Worm (Caenorhabditis elegans): ENCODE results near the gene T14E8.2.

Gene T14E8.2

ce11 chrX:6515267-6515666 is 27.5 kb upstream of the T14E8.2 start:
- TF ChIP-seq ztf-29 (GFP tag; IDR thresholded peaks at IDR 0.05) (no peak), ref-1 (GFP tag; conservative IDR thresholded peaks at IDR 0.05) (no peak), med-1 (GFP tag; optimal IDR thresholded peaks at IDR 0.05; ENCODE audit: insufficient read depth) (no peak), klf-2 (GFP tag; conservative IDR thresholded peaks at IDR 0.05) (no peak), T22C8.4 (GFP tag; IDR thresholded peaks at IDR 0.05) (no peak), tab-1 (GFP tag; IDR thresholded peaks at IDR 0.05) (no peak), flt-1 (GFP tag; IDR thresholded peaks at IDR 0.05) (no peak), ztf-23 (GFP tag; IDR thresholded peaks at IDR 0.05) (no peak), cog-1 (tag; optimal IDR thresholded peaks at IDR 0.05) (no peak)

ce11 chrX:6517025-6517770 is 25.6 kb upstream of the T14E8.2 start:
- no peak for TF ChIP-seq flt-1 (GFP tag; IDR thresholded peaks at IDR 0.05)

- TF ChIP-seq tab-1 (GFP tag; IDR thresholded peaks at IDR 0.05) (no peak), cog-1 (tag; optimal IDR thresholded peaks at IDR 0.05) (no peak)
These were observed 24.3 kb upstream of the T14E8.2 start, which contains the start of gene ets-4 for ce11 chrX:6518537-6518936. ets-4 (plus strand) TSS chrX:6518883.

ce11 chrX:6519473-6519872 is 23.3 kb upstream of the T14E8.2 start:
- TF ChIP-seq T22C8.4 (GFP tag; IDR thresholded peaks at IDR 0.05) (no peak), med-1 (GFP tag; optimal IDR thresholded peaks at IDR 0.05; ENCODE audit: insufficient read depth) (no peak), ref-1 (GFP tag; conservative IDR thresholded peaks at IDR 0.05) (no peak), ztf-29 (GFP tag; IDR thresholded peaks at IDR 0.05) (no peak), flt-1 (GFP tag; IDR thresholded peaks at IDR 0.05) (no peak), tab-1 (GFP tag; IDR thresholded peaks at IDR 0.05) (no peak), klf-2 (GFP tag; conservative IDR thresholded peaks at IDR 0.05) (no peak)

- TF ChIP-seq T22C8.4 (GFP tag; IDR thresholded peaks at IDR 0.05) (no peak), ztf-23 (GFP tag; IDR thresholded peaks at IDR 0.05) (no peak), tab-1 (GFP tag; IDR thresholded peaks at IDR 0.05) (no peak), cog-1 (tag; optimal IDR thresholded peaks at IDR 0.05) (no peak), ztf-29 (GFP tag; IDR thresholded peaks at IDR 0.05) (no peak), ref-1 (GFP tag; conservative IDR thresholded peaks at IDR 0.05) (no peak), med-1 (GFP tag; optimal IDR thresholded peaks at IDR 0.05; ENCODE audit: insufficient read depth) (no peak), klf-2 (GFP tag; conservative IDR thresholded peaks at IDR 0.05) (no peak)
These were observed 22.8 kb upstream of the T14E8.2 start for ce11 chrX:6519946-6520345.

ce11 chrX:6520644-6521043 is 22.1 kb upstream of the T14E8.2 start:
- TF ChIP-seq ref-1 (GFP tag; conservative IDR thresholded peaks at IDR 0.05): no peak

- TF ChIP-seq ref-1 (GFP tag; conservative IDR thresholded peaks at IDR 0.05) (no peak), ztf-29 (GFP tag; IDR thresholded peaks at IDR 0.05) (no peak), cog-1 (tag; optimal IDR thresholded peaks at IDR 0.05) (no peak), med-1 (GFP tag; optimal IDR thresholded peaks at IDR 0.05; ENCODE audit: insufficient read depth) (no peak), tab-1 (GFP tag; IDR thresholded peaks at IDR 0.05) (no peak), flt-1 (GFP tag; IDR thresholded peaks at IDR 0.05) (no peak), T22C8.4 (GFP tag; IDR thresholded peaks at IDR 0.05) (no peak), ztf-23 (GFP tag; IDR thresholded peaks at IDR 0.05) (no peak), klf-2 (GFP tag; conservative IDR thresholded peaks at IDR 0.05) (no peak)
These were observed 20.1 kb upstream of the T14E8.2 start for ce11 chrX:6522634-6523070.

ce11 chrX:6530046-6530445 is 12.7 kb upstream of the T14E8.2 start, which contains the start of gene ceh-60:
ceh-60 (minus strand) TSS chrX:6530146.
- TF ChIP-seq T22C8.4 (GFP tag; IDR thresholded peaks at IDR 0.05) (no peak), med-1 (GFP tag; optimal IDR thresholded peaks at IDR 0.05; ENCODE audit: insufficient read depth) (no peak), ztf-29 (GFP tag; IDR thresholded peaks at IDR 0.05) (no peak), cog-1 (tag; optimal IDR thresholded peaks at IDR 0.05) (no peak), flt-1 (GFP tag; IDR thresholded peaks at IDR 0.05) (no peak), ref-1 (GFP tag; conservative IDR thresholded peaks at IDR 0.05) (no peak), tab-1 (GFP tag; IDR thresholded peaks at IDR 0.05) (no peak), klf-2 (GFP tag; conservative IDR thresholded peaks at IDR 0.05) (no peak), ztf-23 (GFP tag; IDR thresholded peaks at IDR 0.05) (no peak)

ce11 chrX:6530591-6530990 is 12.2 kb upstream of the T14E8.2 start:
- TF ChIP-seq med-1 (GFP tag; optimal IDR thresholded peaks at IDR 0.05; ENCODE audit: insufficient read depth) (no peak), T22C8.4 (GFP tag; IDR thresholded peaks at IDR 0.05) (no peak), flt-1 (GFP tag; IDR thresholded peaks at IDR 0.05) (no peak), klf-2 (GFP tag; conservative IDR thresholded peaks at IDR 0.05) (no peak), ref-1 (GFP tag; conservative IDR thresholded peaks at IDR 0.05) (no peak), ztf-23 (GFP tag; IDR thresholded peaks at IDR 0.05) (no peak), cog-1 (tag; optimal IDR thresholded peaks at IDR 0.05) (no peak), ztf-29 (GFP tag; IDR thresholded peaks at IDR 0.05) (no peak), tab-1 (GFP tag; IDR thresholded peaks at IDR 0.05) (no peak)

ce11 chrX:6531896-6532295 is 10.9 kb upstream of the T14E8.2 start:
- no peak for TF ChIP-seq med-1 (GFP tag; optimal IDR thresholded peaks at IDR 0.05; ENCODE audit: insufficient read depth)
- TF ChIP-seq ref-1 (GFP tag; conservative IDR thresholded peaks at IDR 0.05): no peak
- TF ChIP-seq T22C8.4 (GFP tag; IDR thresholded peaks at IDR 0.05): no peak
- no peak for TF ChIP-seq tab-1 (GFP tag; IDR thresholded peaks at IDR 0.05)
- TF ChIP-seq cog-1 (tag; optimal IDR thresholded peaks at IDR 0.05): no peak
- no peak for TF ChIP-seq flt-1 (GFP tag; IDR thresholded peaks at IDR 0.05)
- TF ChIP-seq klf-2 (GFP tag; conservative IDR thresholded peaks at IDR 0.05): no peak
- no peak for TF ChIP-seq ztf-23 (GFP tag; IDR thresholded peaks at IDR 0.05)
- TF ChIP-seq ztf-29 (GFP tag; IDR thresholded peaks at IDR 0.05): no peak

Measured in whole organism, midembryonic.